Worm (Caenorhabditis elegans) whole organism, mixed stage, embryonic: ENCODE measurements around the gene set-21.

Experiments
- M03D4.4 ChIP-seq: sonication (generic microtip); optimal IDR thresholded peaks from 2 replicates; lab custom pipeline; 2017; ENCODE audit warnings: mild to moderate bottlenecking, missing genetic modification characterization, missing compliant biosample characterization
- bed-3 ChIP-seq: fragments of 200-800 bp; sonication (Bioruptor generic); optimal IDR thresholded peaks from 3 replicates; lab custom pipeline; 2018; ENCODE audit warnings: mild to moderate bottlenecking, missing genetic modification characterization, moderate library complexity, missing compliant biosample characterization
- blmp-1 ChIP-seq: fragments of 150-350 bp; optimal IDR thresholded peaks from 2 replicates; lab custom pipeline; 2014; ENCODE audit warnings: missing biosample characterization, missing genetic modification characterization
- ceh-39 ChIP-seq: fragments of 150-350 bp; optimal IDR thresholded peaks from 2 replicates; lab custom pipeline; 2014; ENCODE audit warnings: missing biosample characterization, missing genetic modification characterization
- ceh-43 ChIP-seq: fragments of 200-800 bp; sonication (Bioruptor generic); optimal IDR thresholded peaks from 2 replicates; lab custom pipeline; 2018; ENCODE audit warnings: mild to moderate bottlenecking, missing genetic modification characterization, moderate library complexity, missing compliant biosample characterization
- ceh-83 ChIP-seq: fragments of 200-800 bp; sonication (Bioruptor generic); optimal IDR thresholded peaks from 2 replicates; lab custom pipeline; 2018; ENCODE audit warnings: mild to moderate bottlenecking, missing genetic modification characterization, missing compliant biosample characterization
- ces-1 ChIP-seq: fragments of 150-350 bp; optimal IDR thresholded peaks from 2 replicates; lab custom pipeline; 2014; ENCODE audit warnings: missing biosample characterization, missing genetic modification reagents, missing genetic modification characterization
- cnd-1 ChIP-seq: fragments of 200-800 bp; sonication (Bioruptor generic); optimal IDR thresholded peaks from 2 replicates; lab custom pipeline; 2018; ENCODE audit warnings: mild to moderate bottlenecking, missing genetic modification characterization, missing compliant biosample characterization
- drap-1 ChIP-seq: fragments of 200-800 bp; sonication (Bioruptor generic); optimal IDR thresholded peaks from 3 replicates; lab custom pipeline; 2018; ENCODE audit warnings: mild to moderate bottlenecking, missing genetic modification characterization, missing compliant biosample characterization
- elt-1 ChIP-seq: sonication (generic microtip); optimal IDR thresholded peaks from 2 replicates; lab custom pipeline; 2017; ENCODE audit warnings: missing genetic modification characterization, mild to moderate bottlenecking, missing compliant biosample characterization, antibody characterized with exemption, moderate library complexity, borderline replicate concordance; ENCODE audit not compliant: insufficient read depth
- elt-3 ChIP-seq: fragments of 150-350 bp; optimal IDR thresholded peaks from 2 replicates; lab custom pipeline; 2014; ENCODE audit warnings: missing biosample characterization, missing genetic modification characterization
- flh-1 ChIP-seq: fragments of 200-800 bp; sonication (Bioruptor generic); optimal IDR thresholded peaks from 2 replicates; lab custom pipeline; 2018; ENCODE audit warnings: mild to moderate bottlenecking, missing genetic modification characterization, moderate library complexity, missing compliant biosample characterization
- ham-2 ChIP-seq: fragments of 200-800 bp; sonication (Bioruptor generic); optimal IDR thresholded peaks from 2 replicates; lab custom pipeline; 2018; ENCODE audit warnings: mild to moderate bottlenecking, missing genetic modification characterization, missing compliant biosample characterization
- hlh-1 ChIP-seq: fragments of 150-350 bp; optimal IDR thresholded peaks from 2 replicates; lab custom pipeline; 2014; ENCODE audit warnings: missing biosample characterization, missing genetic modification reagents, missing genetic modification characterization
- lin-32 ChIP-seq: fragments of 200-800 bp; sonication (Bioruptor generic); optimal IDR thresholded peaks from 2 replicates; lab custom pipeline; 2018; ENCODE audit warnings: mild to moderate bottlenecking, missing genetic modification characterization, missing compliant biosample characterization
- lsy-2 ChIP-seq: fragments of 150-350 bp; optimal IDR thresholded peaks from 2 replicates; lab custom pipeline; 2014; ENCODE audit warnings: missing biosample characterization, missing genetic modification characterization
- mep-1 ChIP-seq: fragments of 150-350 bp; optimal IDR thresholded peaks from 2 replicates; lab custom pipeline; 2017; ENCODE audit warnings: missing biosample characterization, missing genetic modification reagents, missing genetic modification characterization, inconsistent platforms
- mls-2 ChIP-seq: sonication (generic microtip); optimal IDR thresholded peaks from 2 replicates; lab custom pipeline; 2016; ENCODE audit warnings: mild to moderate bottlenecking, missing genetic modification characterization, moderate library complexity, missing compliant biosample characterization
- nhr-12 ChIP-seq: fragments of 150-350 bp; optimal IDR thresholded peaks from 2 replicates; lab custom pipeline; 2014; ENCODE audit warnings: missing biosample characterization, missing genetic modification characterization
- nhr-2 ChIP-seq: fragments of 150-350 bp; optimal IDR thresholded peaks from 2 replicates; lab custom pipeline; 2014; ENCODE audit warnings: missing biosample characterization, missing genetic modification characterization
- nhr-237 ChIP-seq: fragments of 150-350 bp; optimal IDR thresholded peaks from 2 replicates; lab custom pipeline; 2014; ENCODE audit warnings: missing biosample characterization, missing genetic modification characterization
- nhr-76 ChIP-seq: sonication (generic microtip); optimal IDR thresholded peaks from 2 replicates; lab custom pipeline; 2017; ENCODE audit warnings: missing biosample characterization, missing genetic modification characterization
- pha-4 ChIP-seq: fragments of 150-350 bp; optimal IDR thresholded peaks from 2 replicates; lab custom pipeline; 2018; ENCODE audit warnings: missing biosample characterization, missing genetic modification reagents, missing genetic modification characterization
- sem-2 ChIP-seq: fragments of 200-800 bp; sonication (Bioruptor generic); optimal IDR thresholded peaks from 2 replicates; lab custom pipeline; 2018; ENCODE audit warnings: mild to moderate bottlenecking, missing genetic modification characterization, missing compliant biosample characterization
- snpc-4 ChIP-seq: fragments of 150-350 bp; optimal IDR thresholded peaks from 2 replicates; lab custom pipeline; 2014; ENCODE audit warnings: missing biosample characterization, missing genetic modification characterization
- tbx-8 ChIP-seq: fragments of 200-800 bp; sonication (Bioruptor generic); optimal IDR thresholded peaks from 2 replicates; lab custom pipeline; 2018; ENCODE audit warnings: mild to moderate bottlenecking, missing genetic modification characterization, moderate library complexity, missing compliant biosample characterization
- unc-120 ChIP-seq: sonication (generic microtip); optimal IDR thresholded peaks from 2 replicates; lab custom pipeline; 2017; ENCODE audit warnings: missing genetic modification characterization, missing compliant biosample characterization; ENCODE audit not compliant: poor library complexity, severe bottlenecking
- unc-39 ChIP-seq: fragments of 150-350 bp; optimal IDR thresholded peaks from 2 replicates; lab custom pipeline; 2014; ENCODE audit warnings: missing biosample characterization, missing genetic modification characterization
- unc-62 ChIP-seq: fragments of 150-350 bp; optimal IDR thresholded peaks from 2 replicates; lab custom pipeline; 2014; ENCODE audit warnings: missing biosample characterization, missing genetic modification reagents, missing genetic modification characterization
- zip-8 ChIP-seq: fragments of 150-350 bp; optimal IDR thresholded peaks from 2 replicates; lab custom pipeline; 2014; ENCODE audit warnings: missing biosample characterization, missing genetic modification characterization
- ztf-11 ChIP-seq: fragments of 150-350 bp; optimal IDR thresholded peaks from 2 replicates; lab custom pipeline; 2014; ENCODE audit warnings: missing biosample characterization, missing genetic modification characterization

set-21 gene

ce11 chrIV:4413114-4413513 is 22.5 kb downstream of the set-21 start:
- TF ChIP-seq ces-1 (no peak), bed-3 (no peak), unc-62 (GFP tag; lab: Kevin White, UChicago) (no peak), tbx-8 (GFP tag; lab: Kevin White, UChicago) (no peak), nhr-12 (no peak), nhr-76 (tag; lab: Kevin White, UChicago) (no peak), flh-1 (GFP tag; lab: Kevin White, UChicago) (no peak), M03D4.4 (tag; lab: Kevin White, UChicago) (no peak), snpc-4 (no peak), hlh-1 (no peak), cnd-1 (tag; lab: Kevin White, UChicago) (no peak), nhr-2 (tag; lab: Kevin White, UChicago) (no peak), ham-2 (GFP tag; lab: Kevin White, UChicago) (no peak), zip-8 (tag; lab: Kevin White, UChicago) (no peak)
- TF ChIP-seq, all 35 proteins: peak for 0

- TF ChIP-seq mep-1 (no peak), snpc-4 (no peak), unc-62 (GFP tag; lab: Kevin White, UChicago) (no peak), elt-3 (tag; lab: Kevin White, UChicago) (no peak)
These were observed 31.4 kb downstream of the set-21 start, which contains the start of gene clec-175 for ce11 chrIV:4422029-4422428. clec-175 (plus strand) TSS chrIV:4422329.

- TF ChIP-seq sem-2 (GFP tag; lab: Kevin White, UChicago) (no peak), zip-8 (tag; lab: Kevin White, UChicago) (no peak), hlh-1 (no peak), unc-62 (GFP tag; lab: Kevin White, UChicago) (no peak), unc-39 (tag; lab: Kevin White, UChicago) (no peak), nhr-76 (tag; lab: Kevin White, UChicago) (no peak), mep-1 (no peak), elt-1 (tag; lab: Kevin White, UChicago) (no peak), blmp-1 (tag; lab: Kevin White, UChicago) (no peak), lsy-2 (tag; lab: Kevin White, UChicago) (no peak), ces-1 (no peak), cnd-1 (tag; lab: Kevin White, UChicago) (no peak), snpc-4 (no peak), ceh-83 (GFP tag; lab: Kevin White, UChicago) (no peak), mls-2 (no peak), tbx-8 (GFP tag; lab: Kevin White, UChicago) (no peak), pha-4 (tag; lab: Kevin White, UChicago) (no peak), ceh-39 (no peak), flh-1 (GFP tag; lab: Kevin White, UChicago) (no peak), bed-3 (no peak)
These were observed 32.4 kb downstream of the set-21 start for ce11 chrIV:4423026-4423425.

- TF ChIP-seq lin-32 (GFP tag; lab: Kevin White, UChicago) (no peak), ces-1 (no peak), ceh-43 (GFP tag; lab: Kevin White, UChicago) (no peak), ztf-11 (tag; lab: Kevin White, UChicago) (no peak), tbx-8 (GFP tag; lab: Kevin White, UChicago) (no peak), elt-1 (tag; lab: Kevin White, UChicago) (no peak), blmp-1 (tag; lab: Kevin White, UChicago) (no peak)
These were observed 33.2 kb downstream of the set-21 start for ce11 chrIV:4423885-4424284.

- TF ChIP-seq bed-3 = no peak
- TF ChIP-seq mls-2 = no peak
- TF ChIP-seq unc-39 (tag; lab: Kevin White, UChicago) = no peak
- no peak for TF ChIP-seq ztf-11 (tag; lab: Kevin White, UChicago)
- TF ChIP-seq elt-3 (tag; lab: Kevin White, UChicago) = no peak
These were observed 39.3 kb downstream of the set-21 start, which contains the start of the genes str-185 and R08C7.5 for ce11 chrIV:4429901-4430300. str-185 (minus strand) TSS chrIV:4430001. R08C7.5 (plus strand) TSS chrIV:4430229.

ce11 chrIV:4434441-4435084 is 43.9 kb downstream of the set-21 start, which contains the start of the genes R08C7.8 and R08C7.4:
R08C7.8 (minus strand) TSS chrIV:4434541.
R08C7.4 (plus strand) TSS chrIV:4435034.
- TF ChIP-seq ceh-83 (GFP tag; lab: Kevin White, UChicago) = no peak
- no peak for TF ChIP-seq nhr-237 (tag; lab: Kevin White, UChicago)
- no peak for TF ChIP-seq flh-1 (GFP tag; lab: Kevin White, UChicago)
- no peak for TF ChIP-seq blmp-1 (tag; lab: Kevin White, UChicago)
- TF ChIP-seq unc-120 = no peak
- TF ChIP-seq mls-2 = no peak
- TF ChIP-seq bed-3 = no peak
- no peak for TF ChIP-seq drap-1 (GFP tag; lab: Kevin White, UChicago)
- no peak for TF ChIP-seq unc-39 (tag; lab: Kevin White, UChicago)
- TF ChIP-seq cnd-1 (tag; lab: Kevin White, UChicago) = no peak
- no peak for TF ChIP-seq elt-3 (tag; lab: Kevin White, UChicago)
- TF ChIP-seq ceh-39 = no peak
- no peak for TF ChIP-seq zip-8 (tag; lab: Kevin White, UChicago)
- TF ChIP-seq elt-1 (tag; lab: Kevin White, UChicago) = no peak
- no peak for TF ChIP-seq hlh-1
- no peak for TF ChIP-seq nhr-12
- no peak for TF ChIP-seq nhr-2 (tag; lab: Kevin White, UChicago)
